Worm (Caenorhabditis elegans): ENCODE results near the gene H03E18.1.

DNA sequence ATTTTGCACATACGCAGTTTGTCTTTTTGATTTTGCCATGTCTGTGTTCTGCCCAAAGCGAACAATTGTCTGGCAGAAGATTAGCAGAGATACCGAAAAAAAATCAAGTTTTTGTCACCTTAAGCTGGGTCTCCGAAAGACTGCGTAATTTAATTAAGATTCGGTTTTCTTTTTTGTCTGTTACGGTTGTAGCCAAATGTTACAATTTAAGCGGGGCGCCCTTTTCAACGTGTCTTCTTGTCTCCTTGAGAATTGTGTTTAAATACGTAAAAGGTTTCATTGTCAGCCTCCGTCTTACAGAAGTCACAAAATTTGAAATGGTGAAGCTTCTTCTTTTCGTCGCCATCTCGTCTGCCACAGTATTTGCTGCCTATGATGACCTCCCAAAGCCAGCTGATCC lies 8.0 kb upstream of the H03E18.1 start, which contains the start of gene grd-14:
- no peak for TF ChIP-seq lin-39 (tag; optimal IDR thresholded peaks at IDR 0.05)
- no peak for TF ChIP-seq nhr-10 (tag; optimal IDR thresholded peaks at IDR 0.05)
- TF ChIP-seq egl-27 (tag; optimal IDR thresholded peaks at IDR 0.05): no peak
- no peak for TF ChIP-seq zag-1 (tag; optimal IDR thresholded peaks at IDR 0.05)
- no peak for TF ChIP-seq sma-9 (GFP tag; optimal IDR thresholded peaks at IDR 0.05)
- TF ChIP-seq sma-9 (tag; optimal IDR thresholded peaks at IDR 0.05): no peak
- no peak for TF ChIP-seq skn-1 (tag; optimal IDR thresholded peaks at IDR 0.05)
- TF ChIP-seq elt-3 (tag; optimal IDR thresholded peaks at IDR 0.05): no peak
- no peak for TF ChIP-seq ztf-4 (tag; optimal IDR thresholded peaks at IDR 0.05)
- peak; percentile 32 for TF ChIP-seq nhr-25 (tag; optimal IDR thresholded peaks at IDR 0.05)
- no peak for TF ChIP-seq mab-5 (tag; optimal IDR thresholded peaks at IDR 0.05)
- TF ChIP-seq nhr-77 (tag; optimal IDR thresholded peaks at IDR 0.05): no peak
